Worm (Caenorhabditis elegans) whole organism, midembryonic: ENCODE results near the gene clec-84.

Experiments
- T22C8.4 ChIP-seq: fragments of 200-800 bp; sonication (Bioruptor generic); IDR thresholded peaks from 2 replicates; pipeline ENCODE4 v1.3.6; 2022; ENCODE audit warnings: missing genetic modification characterization, missing compliant biosample characterization
- cog-1 ChIP-seq: sonication (generic microtip); optimal IDR thresholded peaks from 2 replicates; lab custom pipeline; 2016; ENCODE audit warnings: missing genetic modification characterization, missing compliant biosample characterization
- flt-1 ChIP-seq: fragments of 200-800 bp; sonication (Bioruptor generic); IDR thresholded peaks from 2 replicates; pipeline ENCODE4 v1.3.6; 2022; ENCODE audit warnings: missing genetic modification characterization, missing compliant biosample characterization
- klf-2 ChIP-seq: fragments of 200-800 bp; sonication (Bioruptor generic); conservative IDR thresholded peaks from 2 replicates; pipeline ENCODE4 v1.3.6; 2022; ENCODE audit warnings: missing genetic modification reagents, missing genetic modification characterization, missing compliant biosample characterization
- tab-1 ChIP-seq: fragments of 200-800 bp; sonication (Bioruptor generic); IDR thresholded peaks from 2 replicates; pipeline ENCODE4 v1.3.6; 2022; ENCODE audit warnings: missing genetic modification characterization, missing compliant biosample characterization
- ztf-23 ChIP-seq: fragments of 200-800 bp; sonication (Bioruptor generic); IDR thresholded peaks from 2 replicates; pipeline ENCODE4 v1.3.6; 2022; ENCODE audit warnings: missing genetic modification reagents, missing genetic modification characterization, missing compliant biosample characterization
- ztf-29 ChIP-seq: fragments of 200-800 bp; sonication (Bioruptor generic); IDR thresholded peaks from 2 replicates; pipeline ENCODE4 v1.3.6; 2022; ENCODE audit warnings: missing genetic modification reagents, missing genetic modification characterization, missing compliant biosample characterization

ce11 chrIV:2826335-2826734, 15.9 kb upstream of the clec-84 start:
- no peak for TF ChIP-seq T22C8.4 (GFP tag; lab: Robert Waterston, UW)
- TF ChIP-seq ztf-23, result no peak
- no peak for TF ChIP-seq ztf-29 (GFP tag; lab: Robert Waterston, UW)
- TF ChIP-seq tab-1, result no peak
- no peak for TF ChIP-seq cog-1
- TF ChIP-seq klf-2, result no peak
- TF ChIP-seq flt-1, result no peak
